Worm (Caenorhabditis elegans) whole organism, L4 larva: ENCODE data around the gene F11F1.1.

Experiments
- F10B5.3 ChIP-seq: sonication (generic microtip); optimal IDR thresholded peaks from 2 replicates; lab custom pipeline; 2016; ENCODE audit warnings: mild to moderate bottlenecking, missing genetic modification characterization, missing compliant biosample characterization
- F26F4.8 ChIP-seq: fragments of 200-800 bp; sonication (Bioruptor generic); conservative IDR thresholded peaks from 2 replicates; pipeline ENCODE4 v1.3.6; 2022; ENCODE audit warnings: missing genetic modification characterization, missing compliant biosample characterization
- F49E8.2 ChIP-seq: sonication (generic microtip); optimal IDR thresholded peaks from 2 replicates; lab custom pipeline; 2016; ENCODE audit warnings: missing compliant biosample characterization, mild to moderate bottlenecking, missing genetic modification characterization, borderline replicate concordance
- R02D3.7 ChIP-seq: fragments of 150-350 bp; sonication (generic microtip); optimal IDR thresholded peaks from 3 replicates; lab custom pipeline; 2014; ENCODE audit warnings: missing biosample characterization, missing genetic modification characterization
- Y75B8A.6 ChIP-seq: fragments of 200-800 bp; sonication (Bioruptor generic); IDR thresholded peaks from 2 replicates; pipeline ENCODE4 v1.3.6; 2022; ENCODE audit warnings: missing genetic modification reagents, missing genetic modification characterization, missing compliant biosample characterization
- aha-1 ChIP-seq: fragments of 150-350 bp; peaks from one replicate; lab custom pipeline; 2014; ENCODE audit warnings: missing biosample characterization, missing genetic modification characterization
- arid-1 ChIP-seq: fragments of 200-800 bp; sonication (Bioruptor generic); conservative IDR thresholded peaks from 2 replicates; pipeline ENCODE4 v1.3.6; 2022; ENCODE audit warnings: missing genetic modification reagents, missing genetic modification characterization, missing compliant biosample characterization
- attf-4 ChIP-seq: sonication (generic microtip); optimal IDR thresholded peaks from 3 replicates; lab custom pipeline; 2017; ENCODE audit warnings: missing biosample characterization, missing genetic modification characterization
- ceh-82 ChIP-seq: sonication (generic microtip); optimal IDR thresholded peaks from 2 replicates; lab custom pipeline; 2017; ENCODE audit warnings: missing biosample characterization, missing genetic modification characterization
- ces-1 ChIP-seq: fragments of 150-350 bp; sonication (generic microtip); optimal IDR thresholded peaks from 4 replicates; lab custom pipeline; 2014; ENCODE audit warnings: missing biosample characterization, missing genetic modification reagents, missing genetic modification characterization
- cey-2 ChIP-seq: sonication (generic microtip); optimal IDR thresholded peaks from 3 replicates; lab custom pipeline; 2017; ENCODE audit warnings: missing genetic modification characterization, mild to moderate bottlenecking, missing compliant biosample characterization, antibody characterized with exemption, borderline replicate concordance; ENCODE audit not compliant: insufficient read depth
- ctbp-1 ChIP-seq: fragments of 200-800 bp; sonication (Bioruptor generic); IDR thresholded peaks from 2 replicates; pipeline ENCODE4 v1.3.6; 2022; ENCODE audit warnings: missing genetic modification reagents, missing genetic modification characterization, missing compliant biosample characterization
- daf-16 ChIP-seq, 3 experiments: sonication (generic microtip); optimal IDR thresholded peaks; 2 replicates each; lab custom pipeline; 2016 to 2017; ENCODE audit warnings: missing genetic modification characterization in 3 of 3, missing genetic modification reagents in 3 of 3, mild to moderate bottlenecking in 2 of 3, missing compliant biosample characterization in 2 of 3, missing biosample characterization in 1 of 3, moderate library complexity in 1 of 3
- daf-8 ChIP-seq: fragments of 200-800 bp; sonication (Bioruptor generic); IDR thresholded peaks from 2 replicates; pipeline ENCODE4 v1.3.6; 2022; ENCODE audit warnings: missing genetic modification characterization, missing compliant biosample characterization
- dmd-6 ChIP-seq: fragments of 200-800 bp; sonication (Bioruptor generic); IDR thresholded peaks from 2 replicates; pipeline ENCODE4 v1.3.6; 2022; ENCODE audit warnings: missing genetic modification reagents, missing genetic modification characterization, missing compliant biosample characterization
- dmd-8 ChIP-seq: fragments of 200-800 bp; sonication (Bioruptor generic); IDR thresholded peaks from 2 replicates; pipeline ENCODE4 v1.3.6; 2022; ENCODE audit warnings: missing genetic modification characterization, missing compliant biosample characterization
- duxl-1 ChIP-seq: sonication (generic microtip); optimal IDR thresholded peaks from 2 replicates; lab custom pipeline; 2016; ENCODE audit warnings: mild to moderate bottlenecking, missing genetic modification characterization, moderate library complexity, missing compliant biosample characterization; ENCODE audit not compliant: poor library complexity
- dve-1 ChIP-seq: sonication (generic microtip); optimal IDR thresholded peaks from 2 replicates; lab custom pipeline; 2017; ENCODE audit warnings: antibody characterized with exemption, mild to moderate bottlenecking, missing genetic modification characterization, missing compliant biosample characterization; ENCODE audit not compliant: insufficient read depth
- egl-27 ChIP-seq: sonication (generic microtip); optimal IDR thresholded peaks from 3 replicates; lab custom pipeline; 2017; ENCODE audit warnings: missing biosample characterization, missing genetic modification reagents, missing genetic modification characterization
- fos-1 ChIP-seq: fragments of 150-350 bp; optimal IDR thresholded peaks from 2 replicates; lab custom pipeline; 2014; ENCODE audit warnings: missing biosample characterization, missing genetic modification characterization
- hif-1 ChIP-seq, 2 experiments: sonication (generic microtip); optimal IDR thresholded peaks; 2 replicates each; lab custom pipeline; 2016 to 2017; ENCODE audit warnings: missing compliant biosample characterization in 2 of 2, missing genetic modification characterization in 2 of 2, missing genetic modification reagents in 2 of 2, missing genotype in 2 of 2, mild to moderate bottlenecking in 1 of 2
- hlh-11 ChIP-seq: fragments of 200-800 bp; sonication (Bioruptor generic); optimal IDR thresholded peaks from 2 replicates; lab custom pipeline; 2018; ENCODE audit warnings: mild to moderate bottlenecking, missing genetic modification characterization, missing compliant biosample characterization
- hlh-30 ChIP-seq: sonication (generic microtip); optimal IDR thresholded peaks from 2 replicates; lab custom pipeline; 2017; ENCODE audit warnings: antibody characterized with exemption, mild to moderate bottlenecking, missing genetic modification characterization, missing compliant biosample characterization; ENCODE audit not compliant: insufficient read depth
- hmg-1.1 ChIP-seq: fragments of 200-800 bp; sonication (Bioruptor generic); IDR thresholded peaks from 2 replicates; pipeline ENCODE4 v1.3.6; 2022; ENCODE audit warnings: missing genetic modification reagents, missing genetic modification characterization, missing compliant biosample characterization
- jun-1 ChIP-seq: fragments of 150-350 bp; optimal IDR thresholded peaks from 2 replicates; lab custom pipeline; 2014; ENCODE audit warnings: missing biosample characterization, missing genetic modification reagents, missing genetic modification characterization
- lin-13 ChIP-seq: fragments of 150-350 bp; optimal IDR thresholded peaks from 2 replicates; lab custom pipeline; 2014; ENCODE audit warnings: missing biosample characterization, missing genetic modification reagents, missing genetic modification characterization
- lir-3 ChIP-seq: sonication (generic microtip); optimal IDR thresholded peaks from 2 replicates; lab custom pipeline; 2016; ENCODE audit warnings: mild to moderate bottlenecking, missing genetic modification characterization, missing compliant biosample characterization
- lsy-2 ChIP-seq, 2 experiments: fragments of 150-350 bp in 1 of 2; sonication (generic microtip) in 1 of 2; optimal IDR thresholded peaks; 2 replicates each; lab custom pipeline; 2014 to 2017; ENCODE audit warnings: missing biosample characterization in 2 of 2, missing genetic modification characterization in 2 of 2
- madf-9 ChIP-seq: fragments of 200-800 bp; sonication (Bioruptor generic); conservative IDR thresholded peaks from 2 replicates; pipeline ENCODE4 v1.3.6; 2022; ENCODE audit warnings: missing genetic modification reagents, missing genetic modification characterization, missing compliant biosample characterization
- mdl-1 ChIP-seq, 2 experiments: fragments of 150-350 bp in 1 of 2; sonication (generic microtip) in 1 of 2; optimal IDR thresholded peaks; 2 replicates each; lab custom pipeline; 2014 to 2017; ENCODE audit warnings: missing biosample characterization in 2 of 2, missing genetic modification characterization in 2 of 2
- mep-1 ChIP-seq: fragments of 150-350 bp; sonication (generic microtip); optimal IDR thresholded peaks from 3 replicates; lab custom pipeline; 2014; ENCODE audit warnings: missing biosample characterization, missing genetic modification characterization
- mes-2 ChIP-seq: sonication (generic microtip); optimal IDR thresholded peaks from 2 replicates; lab custom pipeline; 2016; ENCODE audit warnings: missing genotype, mild to moderate bottlenecking, missing genetic modification characterization, missing compliant biosample characterization; ENCODE audit not compliant: poor library complexity, severe bottlenecking
- mxl-3 ChIP-seq: fragments of 200-800 bp; sonication (Bioruptor generic); optimal IDR thresholded peaks from 2 replicates; lab custom pipeline; 2018; ENCODE audit warnings: mild to moderate bottlenecking, missing genetic modification characterization, missing compliant biosample characterization
- nhr-11 ChIP-seq: fragments of 150-350 bp; optimal IDR thresholded peaks from 2 replicates; lab custom pipeline; 2014; ENCODE audit warnings: missing biosample characterization, missing genetic modification characterization
- nhr-28 ChIP-seq: fragments of 150-350 bp; optimal IDR thresholded peaks from 2 replicates; lab custom pipeline; 2014; ENCODE audit warnings: missing biosample characterization, missing genetic modification characterization
- nhr-41 ChIP-seq: fragments of 200-800 bp; sonication (Bioruptor generic); IDR thresholded peaks from 2 replicates; pipeline ENCODE4 v1.3.6; 2022; ENCODE audit warnings: missing genetic modification reagents, missing genetic modification characterization, missing compliant biosample characterization
- nhr-42 ChIP-seq: fragments of 200-800 bp; sonication (Bioruptor generic); IDR thresholded peaks from 2 replicates; pipeline ENCODE4 v1.3.6; 2022; ENCODE audit warnings: missing genetic modification characterization, missing compliant biosample characterization
- nhr-6 ChIP-seq: fragments of 150-350 bp; optimal IDR thresholded peaks from 2 replicates; lab custom pipeline; 2014; ENCODE audit warnings: missing biosample characterization, missing genetic modification characterization
- pqm-1 ChIP-seq: sonication (generic microtip); optimal IDR thresholded peaks from 2 replicates; lab custom pipeline; 2017; ENCODE audit warnings: missing biosample characterization, missing genetic modification characterization
- rbr-2 ChIP-seq: sonication (generic microtip); optimal IDR thresholded peaks from 2 replicates; lab custom pipeline; 2016; ENCODE audit warnings: missing genotype, missing genetic modification characterization, missing compliant biosample characterization
- saeg-2 ChIP-seq: fragments of 200-800 bp; sonication (Bioruptor generic); IDR thresholded peaks from 2 replicates; pipeline ENCODE4 v1.3.6; 2022; ENCODE audit warnings: missing genetic modification reagents, missing genetic modification characterization, missing compliant biosample characterization
- sdz-12 ChIP-seq: fragments of 200-800 bp; sonication (Bioruptor generic); optimal IDR thresholded peaks from 2 replicates; lab custom pipeline; 2018; ENCODE audit warnings: mild to moderate bottlenecking, missing genetic modification characterization, missing compliant biosample characterization
- tra-1 ChIP-seq: fragments of 200-800 bp; sonication (Bioruptor generic); IDR thresholded peaks from 2 replicates; pipeline ENCODE4 v1.3.6; 2022; ENCODE audit warnings: missing genetic modification reagents, missing genetic modification characterization, missing compliant biosample characterization
- unc-130 ChIP-seq: sonication (generic microtip); optimal IDR thresholded peaks from 2 replicates; lab custom pipeline; 2016; ENCODE audit warnings: missing genetic modification reagents, missing genetic modification characterization, missing compliant biosample characterization
- unc-62 ChIP-seq, 3 experiments: fragments of 150-350 bp in 1 of 3; sonication (generic microtip); optimal IDR thresholded peaks in 2 of 3; peaks in 1 of 3; 1 replicate in 1 of 3; 2 replicates in 2 of 3; lab custom pipeline; 2014 to 2017; ENCODE audit warnings: missing biosample characterization in 3 of 3, missing genetic modification characterization in 3 of 3, missing genetic modification reagents in 3 of 3, missing genotype in 1 of 3
- zfp-3 ChIP-seq: fragments of 200-800 bp; sonication (Bioruptor generic); conservative IDR thresholded peaks from 2 replicates; pipeline ENCODE4 v1.3.6; 2022; ENCODE audit warnings: missing genetic modification reagents, missing genetic modification characterization, missing compliant biosample characterization
- zip-11 ChIP-seq: fragments of 200-800 bp; sonication (Bioruptor generic); IDR thresholded peaks from 2 replicates; pipeline ENCODE4 v1.3.6; 2022; ENCODE audit warnings: missing genetic modification characterization, missing compliant biosample characterization
- ztf-11 ChIP-seq: fragments of 150-350 bp; optimal IDR thresholded peaks from 2 replicates; lab custom pipeline; 2014; ENCODE audit warnings: missing biosample characterization, missing genetic modification characterization

The F11F1.1 gene

DNA sequence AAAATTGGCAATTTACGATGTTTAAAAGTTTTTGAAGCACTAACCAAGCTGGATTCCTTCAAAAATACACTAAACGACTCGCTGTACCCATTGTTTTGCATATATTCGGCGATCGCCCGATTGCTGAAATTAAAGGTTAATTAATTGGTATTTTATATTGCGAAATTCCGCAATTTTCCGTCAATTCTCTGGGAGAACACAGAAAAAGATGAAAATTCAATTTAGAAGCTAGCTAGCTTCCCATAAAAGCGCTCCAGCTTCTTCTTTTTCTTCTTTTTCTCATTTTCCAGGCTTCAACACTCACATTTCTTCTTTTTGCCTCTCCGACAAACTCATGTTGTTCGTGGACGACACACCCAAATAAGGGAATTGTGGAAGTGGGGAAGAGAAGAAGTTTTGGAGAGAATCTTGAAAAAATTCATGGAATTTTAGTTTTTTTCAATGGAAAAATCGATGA lies 19.0 kb upstream of the F11F1.1 start, which contains the start of gene lis-1:
Gene lis-1 (minus strand): TSS at position 407 of the 457 bp plus-strand sequence.
- no peak for TF ChIP-seq ceh-82 (tag; lab: Kevin White, UChicago)
- TF ChIP-seq egl-27 (tag; lab: Kevin White, UChicago): no peak
- no peak for TF ChIP-seq jun-1 (tag; lab: Kevin White, UChicago)
- TF ChIP-seq unc-130: no peak
- no peak for TF ChIP-seq mxl-3
- no peak for TF ChIP-seq lir-3 (tag; lab: Kevin White, UChicago)
- TF ChIP-seq nhr-11 (tag; lab: Kevin White, UChicago): no peak
- TF ChIP-seq lsy-2 (tag; optimal IDR thresholded peaks at IDR 0.05; lab: Kevin White, UChicago): peak in 1 of 2 experiments; percentile 5
- TF ChIP-seq F26F4.8: no peak
- no peak for TF ChIP-seq saeg-2
- TF ChIP-seq nhr-6 (tag; lab: Kevin White, UChicago): no peak
- TF ChIP-seq sdz-12: no peak
- TF ChIP-seq dmd-8 (GFP tag; lab: Robert Waterston, UW): no peak
- TF ChIP-seq ctbp-1 (GFP tag; lab: Robert Waterston, UW): peak; percentile 51; the same call in 1 of the 2 replicates
- TF ChIP-seq nhr-41 (GFP tag; lab: Robert Waterston, UW): no peak
- TF ChIP-seq ces-1 (GFP tag; lab: Kevin White, UChicago): peak; percentile 55
- no peak for TF ChIP-seq unc-62 (GFP tag; optimal IDR thresholded peaks at IDR 0.05 in 1 of 2; lab: Kevin White, UChicago)
- TF ChIP-seq unc-62 (tag; optimal IDR thresholded peaks at IDR 0.05; lab: Kevin White, UChicago): no peak
- TF ChIP-seq hlh-30 (tag; lab: Kevin White, UChicago): no peak
- no peak for TF ChIP-seq attf-4 (tag; lab: Kevin White, UChicago)
- TF ChIP-seq nhr-42: no peak
- no peak for TF ChIP-seq Y75B8A.6 (GFP tag; lab: Robert Waterston, UW)

DNA sequence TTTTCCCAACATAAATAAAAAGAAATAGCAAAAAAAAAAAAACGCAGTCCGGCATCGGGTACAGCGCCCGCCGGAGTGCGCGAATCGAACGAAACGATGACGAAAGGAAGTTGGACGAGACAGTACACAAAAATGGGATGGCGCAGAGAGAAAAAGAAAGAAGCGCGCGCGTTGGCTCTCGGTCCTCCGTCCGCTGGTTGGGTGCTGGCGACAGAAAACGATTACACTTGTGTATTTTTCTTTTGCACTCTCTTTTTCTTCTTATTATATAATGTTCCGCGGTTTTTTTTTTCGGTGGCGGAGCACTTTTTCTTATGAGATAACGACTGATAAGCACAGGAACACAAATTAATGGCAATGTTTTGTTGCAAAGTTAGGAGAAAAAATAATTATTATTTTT lies 18.1 kb upstream of the F11F1.1 start:
- TF ChIP-seq dve-1 (tag; lab: Kevin White, UChicago) (peak; percentile 55), ztf-11 (no peak), attf-4 (tag; lab: Kevin White, UChicago) (no peak), hmg-1.1 (peak; percentile 70), mdl-1 (tag; optimal IDR thresholded peaks at IDR 0.05; lab: Kevin White, UChicago) (peak in 1 of 2 experiments; percentile 62), madf-9 (GFP tag; lab: Robert Waterston, UW) (no peak; the same call in 1 of the 2 replicates), lin-13 (GFP tag; lab: Kevin White, UChicago) (no peak), nhr-28 (peak; percentile 55), hlh-11 (peak; percentile 87), arid-1 (no peak), hif-1 (tag; optimal IDR thresholded peaks at IDR 0.05; lab: Kevin White, UChicago) (peak in 1 of 2 experiments; percentile 55), mep-1 (tag; lab: Kevin White, UChicago) (peak; percentile 69), fos-1 (tag; lab: Kevin White, UChicago) (no peak), R02D3.7 (tag; lab: Kevin White, UChicago) (no peak), F49E8.2 (tag; lab: Kevin White, UChicago) (no peak), zfp-3 (GFP tag; lab: Robert Waterston, UW) (no peak), cey-2 (tag; lab: Kevin White, UChicago) (no peak), hlh-30 (tag; lab: Kevin White, UChicago) (peak; percentile 75), ctbp-1 (GFP tag; lab: Robert Waterston, UW) (0 out of 2 replicates have a peak, but pooled peaks have one; percentile 25), pqm-1 (tag; lab: Kevin White, UChicago) (peak; percentile 79), aha-1 (tag; lab: Kevin White, UChicago) (peak; percentile 95), daf-16 (GFP tag; optimal IDR thresholded peaks at IDR 0.05; lab: Kevin White, UChicago) (peak in 1 of 2 experiments; percentile 10), daf-16 (tag; optimal IDR thresholded peaks at IDR 0.05; lab: Kevin White, UChicago) (peak; percentile 87), F10B5.3 (tag; lab: Kevin White, UChicago) (no peak), dmd-6 (GFP tag; lab: Robert Waterston, UW) (peak; percentile 70), duxl-1 (tag; lab: Kevin White, UChicago) (no peak), daf-8 (GFP tag; lab: Robert Waterston, UW) (no peak), lsy-2 (tag; optimal IDR thresholded peaks at IDR 0.05; lab: Kevin White, UChicago) (peak in 1 of 2 experiments; percentile 55), mes-2 (tag; lab: Kevin White, UChicago) (peak; percentile 50), zip-11 (GFP tag; lab: Robert Waterston, UW) (no peak), tra-1 (peak; percentile 64; the same call in 1 of the 2 replicates), rbr-2 (tag; lab: Kevin White, UChicago) (peak; percentile 65)
